Worm (Caenorhabditis elegans) whole organism, young adult: ENCODE data around the gene K11H12.6.
A peak's percentile ranks its signal among the peaks of the same experiment; 100 is the strongest.

Source experiments
- B0019.2 ChIP-seq: fragments of 200-800 bp; sonication (Bioruptor generic); conservative IDR thresholded peaks from 2 replicates; pipeline ENCODE4 v1.3.6; 2022; ENCODE audit warnings: missing genetic modification reagents, missing genetic modification characterization, missing compliant biosample characterization
- B0261.1 ChIP-seq: sonication (generic microtip); optimal IDR thresholded peaks from 2 replicates; lab custom pipeline; 2016; ENCODE audit warnings: mild to moderate bottlenecking, missing genetic modification characterization, moderate library complexity, missing compliant biosample characterization
- F52B5.7 ChIP-seq: sonication (generic microtip); optimal IDR thresholded peaks from 2 replicates; lab custom pipeline; 2016; ENCODE audit warnings: mild to moderate bottlenecking, missing genetic modification characterization, missing compliant biosample characterization
- F55B11.4 ChIP-seq: sonication (generic microtip); optimal IDR thresholded peaks from 2 replicates; lab custom pipeline; 2016; ENCODE audit warnings: missing compliant biosample characterization, missing genetic modification characterization, borderline replicate concordance; ENCODE audit not compliant: insufficient read depth
- K12H6.12 ChIP-seq: fragments of 200-800 bp; sonication (Bioruptor generic); optimal IDR thresholded peaks from 2 replicates; lab custom pipeline; 2018; ENCODE audit warnings: mild to moderate bottlenecking, missing genetic modification characterization, missing compliant biosample characterization
- Y53G8AR.9 ChIP-seq: fragments of 200-800 bp; sonication (Bioruptor generic); conservative IDR thresholded peaks from 2 replicates; pipeline ENCODE4 v1.3.6; 2022; ENCODE audit warnings: missing genetic modification reagents, missing genetic modification characterization, missing compliant biosample characterization
- Y56A3A.18 ChIP-seq: fragments of 200-800 bp; sonication (Bioruptor generic); IDR thresholded peaks from 2 replicates; pipeline ENCODE4 v1.3.6; 2022; ENCODE audit warnings: missing genetic modification reagents, missing genetic modification characterization, missing compliant biosample characterization
- Y79H2A.3 ChIP-seq: fragments of 200-800 bp; sonication (Bioruptor generic); conservative IDR thresholded peaks from 2 replicates; pipeline ENCODE4 v1.3.6; 2022; ENCODE audit warnings: missing genetic modification reagents, missing genetic modification characterization, missing compliant biosample characterization
- ama-1 ChIP-seq, 3 experiments: fragments of 150-350 bp in 1 of 3; sonication (generic microtip) in 2 of 3; optimal IDR thresholded peaks; 2 replicates each; lab custom pipeline; 2014 to 2018; ENCODE audit warnings: missing biosample characterization in 2 of 3, missing genetic modification characterization in 2 of 3, missing genetic modification reagents in 2 of 3
- athp-1 ChIP-seq: sonication (generic microtip); optimal IDR thresholded peaks from 2 replicates; lab custom pipeline; 2017; ENCODE audit warnings: mild to moderate bottlenecking, missing genetic modification characterization, missing compliant biosample characterization
- attf-3 ChIP-seq: fragments of 200-800 bp; sonication (Bioruptor generic); conservative IDR thresholded peaks from 2 replicates; pipeline ENCODE4 v1.3.6; 2022; ENCODE audit warnings: missing genetic modification reagents, missing genetic modification characterization, missing compliant biosample characterization
- bed-1 ChIP-seq: fragments of 200-800 bp; sonication (Bioruptor generic); IDR thresholded peaks from 2 replicates; pipeline ENCODE4 v1.3.6; 2022; ENCODE audit warnings: missing genetic modification reagents, missing genetic modification characterization, missing compliant biosample characterization
- ceh-58 ChIP-seq: fragments of 200-800 bp; sonication (Bioruptor generic); IDR thresholded peaks from 2 replicates; pipeline ENCODE4 v1.3.6; 2022; ENCODE audit warnings: missing genetic modification characterization, missing compliant biosample characterization
- dox-1 ChIP-seq: fragments of 200-800 bp; sonication (Bioruptor generic); IDR thresholded peaks from 2 replicates; pipeline ENCODE4 v1.3.6; 2022; ENCODE audit warnings: missing genetic modification reagents, missing genetic modification characterization, missing compliant biosample characterization
- dpff-1 ChIP-seq: sonication (generic microtip); optimal IDR thresholded peaks from 2 replicates; lab custom pipeline; 2017; ENCODE audit warnings: mild to moderate bottlenecking, missing genetic modification characterization, missing compliant biosample characterization
- ekl-4 ChIP-seq: fragments of 200-800 bp; sonication (Bioruptor generic); IDR thresholded peaks from 2 replicates; pipeline ENCODE4 v1.3.6; 2022; ENCODE audit warnings: missing genetic modification reagents, missing genetic modification characterization, missing compliant biosample characterization
- fkh-3 ChIP-seq: sonication (generic microtip); optimal IDR thresholded peaks from 2 replicates; lab custom pipeline; 2016; ENCODE audit warnings: mild to moderate bottlenecking, missing genetic modification characterization, missing compliant biosample characterization
- hmg-1.2 ChIP-seq: fragments of 200-800 bp; sonication (Bioruptor generic); IDR thresholded peaks from 2 replicates; pipeline ENCODE4 v1.3.6; 2022; ENCODE audit warnings: missing genetic modification reagents, missing genetic modification characterization, missing compliant biosample characterization
- hsf-1 ChIP-seq: fragments of 200-800 bp; sonication (Bioruptor generic); IDR thresholded peaks from 2 replicates; pipeline ENCODE4 v1.3.6; 2022; ENCODE audit warnings: missing genetic modification reagents, missing genetic modification characterization, missing compliant biosample characterization
- let-607 ChIP-seq, 2 experiments: fragments of 200-800 bp in 1 of 2; sonication (Bioruptor generic) in 1 of 2; sonication (generic microtip) in 1 of 2; optimal IDR thresholded peaks; 2 replicates each; lab custom pipeline; 2016 to 2018; ENCODE audit warnings: mild to moderate bottlenecking in 2 of 2, missing compliant biosample characterization in 2 of 2, missing genetic modification characterization in 2 of 2, moderate library complexity in 2 of 2, missing genotype in 1 of 2
- lin-26 ChIP-seq: fragments of 200-800 bp; sonication (Bioruptor generic); IDR thresholded peaks from 2 replicates; pipeline ENCODE4 v1.3.6; 2022; ENCODE audit warnings: missing genetic modification reagents, missing genetic modification characterization, missing compliant biosample characterization
- lin-35 ChIP-seq, 3 experiments: fragments of 150-350 bp in 2 of 3; sonication (generic microtip) in 1 of 3; optimal IDR thresholded peaks; 2 replicates each; lab custom pipeline; 2014 to 2018; ENCODE audit warnings: missing biosample characterization in 3 of 3, missing genetic modification characterization in 3 of 3, missing genetic modification reagents in 3 of 3
- lin-40 ChIP-seq: sonication (generic microtip); optimal IDR thresholded peaks from 2 replicates; lab custom pipeline; 2016; ENCODE audit warnings: missing genetic modification characterization, mild to moderate bottlenecking, missing compliant biosample characterization, missing genotype, missing genetic modification reagents
- madf-8 ChIP-seq: fragments of 200-800 bp; sonication (Bioruptor generic); conservative IDR thresholded peaks from 2 replicates; pipeline ENCODE4 v1.3.6; 2022; ENCODE audit warnings: missing genetic modification reagents, missing genetic modification characterization, missing compliant biosample characterization
- nhr-120 ChIP-seq: fragments of 200-800 bp; sonication (Bioruptor generic); IDR thresholded peaks from 2 replicates; pipeline ENCODE4 v1.3.6; 2022; ENCODE audit warnings: missing genetic modification characterization, missing compliant biosample characterization
- nhr-27 ChIP-seq: fragments of 200-800 bp; sonication (Bioruptor generic); optimal IDR thresholded peaks from 2 replicates; lab custom pipeline; 2018; ENCODE audit warnings: mild to moderate bottlenecking, missing genetic modification characterization, moderate library complexity, missing compliant biosample characterization
- nhr-80 ChIP-seq: sonication (generic microtip); optimal IDR thresholded peaks from 2 replicates; lab custom pipeline; 2016; ENCODE audit warnings: missing genetic modification characterization, missing compliant biosample characterization
- nhr-90 ChIP-seq: sonication (generic microtip); optimal IDR thresholded peaks from 2 replicates; lab custom pipeline; 2016; ENCODE audit warnings: missing genotype, mild to moderate bottlenecking, missing genetic modification characterization, missing compliant biosample characterization
- pbrm-1 ChIP-seq: fragments of 200-800 bp; sonication (Bioruptor generic); IDR thresholded peaks from 2 replicates; pipeline ENCODE4 v1.3.6; 2022; ENCODE audit warnings: missing genetic modification reagents, missing genetic modification characterization, missing compliant biosample characterization
- rpc-1 ChIP-seq, 2 experiments: fragments of 150-350 bp in 1 of 2; sonication (generic microtip) in 1 of 2; optimal IDR thresholded peaks; 2 replicates each; lab custom pipeline; 2014 to 2018; ENCODE audit warnings: missing biosample characterization in 1 of 2, missing genetic modification characterization in 1 of 2, missing genetic modification reagents in 1 of 2, missing genotype in 1 of 2
- snpc-3.4 ChIP-seq: sonication (generic microtip); optimal IDR thresholded peaks from 2 replicates; lab custom pipeline; 2017; ENCODE audit warnings: missing genetic modification characterization, mild to moderate bottlenecking, missing compliant biosample characterization, antibody characterized with exemption, moderate library complexity, missing genotype, missing genetic modification reagents
- somi-1 ChIP-seq: fragments of 200-800 bp; sonication (Bioruptor generic); optimal IDR thresholded peaks from 2 replicates; lab custom pipeline; 2018; ENCODE audit warnings: mild to moderate bottlenecking, missing genetic modification characterization, missing compliant biosample characterization
- tbx-9 ChIP-seq: sonication (generic microtip); optimal IDR thresholded peaks from 2 replicates; lab custom pipeline; 2016; ENCODE audit warnings: borderline replicate concordance, missing genetic modification characterization, inconsistent platforms, missing compliant biosample characterization
- unc-62 ChIP-seq: fragments of 150-350 bp; optimal IDR thresholded peaks from 2 replicates; lab custom pipeline; 2014; ENCODE audit warnings: missing biosample characterization, missing genetic modification reagents, missing genetic modification characterization
- zfh-2 ChIP-seq: fragments of 200-800 bp; sonication (Bioruptor generic); conservative IDR thresholded peaks from 2 replicates; pipeline ENCODE4 v1.3.6; 2022; ENCODE audit warnings: missing genetic modification reagents, missing genetic modification characterization, missing compliant biosample characterization
- zim-3 ChIP-seq: sonication (generic microtip); optimal IDR thresholded peaks from 2 replicates; lab custom pipeline; 2017; ENCODE audit warnings: mild to moderate bottlenecking, missing genetic modification characterization, moderate library complexity, missing compliant biosample characterization
- ztf-22 ChIP-seq: fragments of 200-800 bp; sonication (Bioruptor generic); optimal IDR thresholded peaks from 2 replicates; lab custom pipeline; 2018; ENCODE audit warnings: mild to moderate bottlenecking, missing genetic modification characterization, moderate library complexity, missing compliant biosample characterization
- ztf-25 ChIP-seq: fragments of 200-800 bp; sonication (Bioruptor generic); IDR thresholded peaks from 2 replicates; pipeline ENCODE4 v1.3.6; 2022; ENCODE audit warnings: missing genetic modification reagents, missing genetic modification characterization, missing compliant biosample characterization
- ztf-26 ChIP-seq: sonication (generic microtip); optimal IDR thresholded peaks from 2 replicates; lab custom pipeline; 2017; ENCODE audit warnings: missing genetic modification characterization, missing compliant biosample characterization
- ztf-3 ChIP-seq: fragments of 200-800 bp; sonication (Bioruptor generic); optimal IDR thresholded peaks from 2 replicates; lab custom pipeline; 2018; ENCODE audit warnings: mild to moderate bottlenecking, missing genetic modification characterization, missing compliant biosample characterization
- ztf-6 ChIP-seq: fragments of 200-800 bp; sonication (Bioruptor generic); IDR thresholded peaks from 2 replicates; pipeline ENCODE4 v1.3.6; 2022; ENCODE audit warnings: missing genetic modification reagents, missing genetic modification characterization, missing compliant biosample characterization

The K11H12.6 gene

DNA sequence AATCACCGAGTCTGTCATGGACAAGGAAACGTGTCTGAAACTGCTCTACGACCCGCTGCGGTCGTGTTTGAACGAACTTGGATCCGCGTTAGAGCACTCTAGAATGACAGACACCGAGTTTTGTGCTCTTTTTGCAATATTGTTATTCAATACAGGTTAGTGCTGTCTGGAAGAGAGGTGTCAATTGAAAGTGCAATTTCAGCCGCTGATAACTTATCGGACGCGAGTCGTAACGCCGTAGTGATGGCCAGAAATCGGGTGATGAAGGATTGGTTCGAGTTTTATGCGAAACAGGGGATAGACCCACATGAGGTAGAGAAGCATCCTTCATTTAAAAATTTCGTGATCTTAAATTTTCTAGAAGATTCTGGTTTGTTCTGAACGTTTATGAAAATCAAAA, 35.2 kb upstream of the K11H12.6 start:
- TF ChIP-seq Y53G8AR.9 (0 out of 2 replicates have a peak, but pooled peaks have one; percentile 18), lin-26 (0 out of 2 replicates have a peak, but pooled peaks have one; percentile 32), ztf-22 (GFP tag; lab: Kevin White, UChicago) (no peak), ztf-3 (GFP tag; lab: Kevin White, UChicago) (no peak), Y79H2A.3 (GFP tag; lab: Robert Waterston, UW) (no peak), ztf-26 (no peak), unc-62 (no peak), Y56A3A.18 (GFP tag; lab: Robert Waterston, UW) (no peak), nhr-90 (tag; lab: Kevin White, UChicago) (no peak), nhr-120 (GFP tag; lab: Robert Waterston, UW) (no peak), nhr-80 (tag; lab: Kevin White, UChicago) (peak; percentile 69), dox-1 (GFP tag; lab: Robert Waterston, UW) (peak; percentile 56), let-607 (tag; optimal IDR thresholded peaks at IDR 0.05; lab: Kevin White, UChicago) (peak in 1 of 2 experiments; percentile 23), bed-1 (no peak)

DNA sequence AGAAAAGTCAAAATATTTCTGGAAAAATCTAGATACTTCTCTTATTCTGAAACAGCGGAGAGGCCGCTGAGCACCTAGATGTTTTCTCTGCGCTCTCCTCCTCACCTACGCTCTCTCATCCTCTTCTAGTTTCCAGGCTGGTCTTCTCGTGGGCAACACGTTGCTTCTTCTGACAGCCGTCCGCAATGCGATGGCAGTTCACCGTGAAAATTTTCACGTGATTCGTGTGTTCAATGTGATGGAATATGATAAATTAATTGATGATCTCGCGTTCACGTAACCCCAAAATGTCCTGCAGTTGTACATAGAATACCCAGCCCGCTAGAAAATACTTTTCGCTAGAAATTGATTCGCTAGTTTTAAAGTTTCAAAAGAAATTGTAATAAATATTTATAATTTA, 33.5 kb upstream of the K11H12.6 start:
- TF ChIP-seq somi-1 (GFP tag; lab: Kevin White, UChicago) (no peak), lin-40 (tag; lab: Kevin White, UChicago) (peak; percentile 9), hmg-1.2 (GFP tag; lab: Robert Waterston, UW) (peak; percentile 75)

DNA sequence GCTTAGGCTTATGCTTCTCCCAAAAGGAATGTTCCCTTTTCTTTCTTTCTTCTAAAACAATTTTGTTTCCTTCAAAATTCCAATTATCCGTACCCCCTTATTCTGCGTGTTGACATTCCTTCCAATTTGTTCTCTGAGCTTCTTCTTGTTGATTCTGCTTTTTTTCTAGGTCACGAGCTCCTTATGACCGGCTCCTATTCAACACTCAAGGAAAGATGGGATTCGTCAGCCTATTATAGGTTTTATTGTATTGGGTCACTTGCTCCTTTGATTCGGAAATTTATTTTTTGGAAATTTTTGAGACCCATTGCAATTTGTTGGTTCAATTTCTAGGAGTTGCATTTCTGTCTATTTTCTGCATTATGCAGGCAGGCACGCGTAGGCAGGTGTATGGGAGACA, 27.9 kb upstream of the K11H12.6 start:
- TF ChIP-seq ztf-6 (GFP tag; lab: Robert Waterston, UW) (no peak), madf-8 (GFP tag; lab: Robert Waterston, UW) (no peak), zim-3 (tag; lab: Kevin White, UChicago) (no peak), rpc-1 (optimal IDR thresholded peaks at IDR 0.05; lab: Kevin White, UChicago) (no peak), rpc-1 (tag; optimal IDR thresholded peaks at IDR 0.05; lab: Kevin White, UChicago) (no peak), F52B5.7 (tag; lab: Kevin White, UChicago) (no peak), F55B11.4 (no peak), K12H6.12 (tag; lab: Kevin White, UChicago) (no peak), ceh-58 (no peak), attf-3 (no peak), somi-1 (GFP tag; lab: Kevin White, UChicago) (no peak), hsf-1 (GFP tag; lab: Robert Waterston, UW) (no peak), ama-1 (optimal IDR thresholded peaks at IDR 0.05; lab: Kevin White, UChicago) (no peak), ama-1 (GFP tag; optimal IDR thresholded peaks at IDR 0.05; lab: Kevin White, UChicago) (no peak), pbrm-1 (GFP tag; lab: Robert Waterston, UW) (no peak), dpff-1 (tag; lab: Kevin White, UChicago) (no peak), B0261.1 (tag; lab: Kevin White, UChicago) (no peak), athp-1 (no peak), unc-62 (no peak), B0019.2 (GFP tag; lab: Robert Waterston, UW) (no peak), ztf-26 (no peak)

DNA sequence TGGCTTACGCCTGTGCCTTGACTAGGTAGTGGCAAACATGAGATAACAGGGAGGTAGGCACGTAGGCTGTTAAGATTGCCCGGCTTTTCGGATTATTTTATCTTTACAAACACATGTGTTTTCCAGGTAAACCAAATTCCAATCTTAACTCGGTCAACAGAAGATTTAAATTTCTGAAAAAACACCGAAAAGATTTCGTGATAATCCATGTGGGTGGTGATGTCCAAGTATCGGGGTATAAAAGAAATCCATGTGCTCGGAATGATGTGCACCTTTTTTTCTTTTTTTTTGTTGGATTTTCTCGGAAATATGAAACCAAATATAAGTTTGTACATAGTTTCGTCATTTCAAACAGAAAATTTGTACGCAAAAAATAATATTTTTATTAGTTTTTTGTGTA, 23.6 kb upstream of the K11H12.6 start:
- TF ChIP-seq Y56A3A.18 (GFP tag; lab: Robert Waterston, UW) (no peak), hsf-1 (GFP tag; lab: Robert Waterston, UW) (no peak), lin-35 (GFP tag; optimal IDR thresholded peaks at IDR 0.05; lab: Kevin White, UChicago) (no peak), fkh-3 (no peak), snpc-3.4 (tag; lab: Kevin White, UChicago) (no peak), nhr-27 (tag; lab: Kevin White, UChicago) (no peak), ztf-25 (GFP tag; lab: Robert Waterston, UW) (no peak), zfh-2 (GFP tag; lab: Robert Waterston, UW) (no peak), ekl-4 (no peak), tbx-9 (no peak)
- TF ChIP-seq, all 124 proteins: peak for 0
